Fruit fly (Drosophila melanogaster): Measurements from ENCODE around the gene CG9396.

CG9396 gene

DNA sequence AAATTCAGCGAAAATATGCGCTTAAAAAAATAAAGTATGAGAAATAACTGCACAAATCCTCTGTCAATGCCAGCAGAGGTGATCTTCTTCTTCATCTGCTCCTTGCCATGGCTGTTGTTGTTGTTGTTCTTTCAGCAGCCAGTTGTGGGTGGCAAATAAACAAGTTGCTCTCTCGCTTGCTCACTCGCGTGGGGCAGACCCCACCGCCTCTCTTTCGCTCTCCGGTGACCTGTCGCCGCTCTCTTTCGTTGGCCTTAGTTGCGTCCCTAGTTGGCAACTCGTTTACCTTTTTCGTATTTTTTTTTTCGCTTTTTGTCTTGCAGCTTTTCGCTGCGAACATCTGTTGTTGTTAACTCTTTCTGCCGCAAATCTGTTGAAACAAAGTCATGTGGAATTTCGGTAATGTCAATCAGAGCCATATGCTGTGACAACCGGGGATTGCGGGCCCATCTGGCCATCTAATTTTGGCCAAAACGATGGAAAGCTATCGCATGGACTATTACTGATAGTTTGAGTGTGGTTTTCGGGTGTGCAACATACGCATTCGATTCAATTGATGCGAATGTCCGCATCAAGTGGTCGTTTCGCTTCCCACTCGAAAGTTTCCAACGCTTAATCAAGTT, 36.7 kb downstream of the CG9396 start (continued):
- TF ChIP-seq Taf1 (GFP tag; IDR thresholded peaks at IDR 0.05) (no peak), CG17829 (tag; optimal IDR thresholded peaks at IDR 0.05) (no peak), Meics (GFP tag; optimal IDR thresholded peaks at IDR 0.05) (no peak), CG17385 (GFP tag; optimal IDR thresholded peaks at IDR 0.05) (peak; percentile 47), ERR (GFP tag; optimal IDR thresholded peaks at IDR 0.05) (no peak), ro (GFP tag; IDR thresholded peaks at IDR 0.05) (no peak), CG15601 (tag; optimal IDR thresholded peaks at IDR 0.05) (no peak), NfI (GFP tag; optimal IDR thresholded peaks at IDR 0.05) (no peak), ab (GFP tag; optimal IDR thresholded peaks at IDR 0.05) (no peak), croc (GFP tag; conservative IDR thresholded peaks at IDR 0.05) (no peak), CG7963 (GFP tag; IDR thresholded peaks at IDR 0.05; ENCODE audit: partially characterized antibody) (no peak), Dll (GFP tag; IDR thresholded peaks at IDR 0.05; ENCODE audit: partially characterized antibody) (no peak), Awh (GFP tag; IDR thresholded peaks at IDR 0.05) (no peak), CG11695 (GFP tag; IDR thresholded peaks at IDR 0.05) (no peak), Jarid2 (GFP tag; optimal IDR thresholded peaks at IDR 0.05) (no peak), Hey (tag; optimal IDR thresholded peaks at IDR 0.05) (no peak), Dip3 (GFP tag; optimal IDR thresholded peaks at IDR 0.05) (no peak), CG10959 (GFP tag; IDR thresholded peaks at IDR 0.05) (0 out of 2 replicates have a peak, but pooled peaks have one; percentile 5), CG16779 (GFP tag; IDR thresholded peaks at IDR 0.05) (no peak), run (tag; optimal IDR thresholded peaks at IDR 0.05) (no peak), Spps (tag; optimal IDR thresholded peaks at IDR 0.05) (no peak), CG43689 (GFP tag; IDR thresholded peaks at IDR 0.05) (no peak), slbo (GFP tag; IDR thresholded peaks at IDR 0.05) (no peak), Dfd (GFP tag; optimal IDR thresholded peaks at IDR 0.05) (no peak), chinmo (GFP tag; IDR thresholded peaks at IDR 0.05; ENCODE audit: partially characterized antibody) (peak; percentile 91; the same call in 2 of the 4 replicates), sim (GFP tag; IDR thresholded peaks at IDR 0.05) (no peak), Ets65A (GFP tag) (peak; percentile 55), Xbp1 (GFP tag; optimal IDR thresholded peaks at IDR 0.05) (no peak), gcm (GFP tag; optimal IDR thresholded peaks at IDR 0.05) (no peak), ewg (GFP tag; optimal IDR thresholded peaks at IDR 0.05) (no peak), CG12104 (GFP tag; optimal IDR thresholded peaks at IDR 0.05) (no peak), corto (GFP tag; optimal IDR thresholded peaks at IDR 0.05) (peak; percentile 9), CG17802 (tag; optimal IDR thresholded peaks at IDR 0.05) (no peak), CG6689 (GFP tag; IDR thresholded peaks at IDR 0.05) (no peak), slp2 (GFP tag; optimal IDR thresholded peaks at IDR 0.05) (no peak), ftz-f1 (GFP tag; optimal IDR thresholded peaks at IDR 0.05) (peak; percentile 52), Hmx (GFP tag; optimal IDR thresholded peaks at IDR 0.05) (no peak), CG12155 (GFP tag; optimal IDR thresholded peaks at IDR 0.05) (no peak), dati (GFP tag; IDR thresholded peaks at IDR 0.05) (no peak), CG1832 (GFP tag; optimal IDR thresholded peaks at IDR 0.05) (no peak), CG11085 (GFP tag; IDR thresholded peaks at IDR 0.05) (no peak), org-1 (GFP tag; optimal IDR thresholded peaks at IDR 0.05) (no peak), CG4328 (GFP tag; optimal IDR thresholded peaks at IDR 0.05) (no peak), sens (GFP tag) (no peak), nom (GFP tag; optimal IDR thresholded peaks at IDR 0.05) (peak; percentile 27), CG2202 (tag; optimal IDR thresholded peaks at IDR 0.05) (no peak), CG2116 (GFP tag; optimal IDR thresholded peaks at IDR 0.05) (no peak), lola (GFP tag; optimal IDR thresholded peaks at IDR 0.05) (no peak), Side (GFP tag; optimal IDR thresholded peaks at IDR 0.05) (no peak), CG7928 (GFP tag; optimal IDR thresholded peaks at IDR 0.05) (no peak), CG17186 (GFP tag; optimal IDR thresholded peaks at IDR 0.05) (no peak)

All from whole organism, embryonic.